Worm (Caenorhabditis elegans): ENCODE measurements around the gene tmem-120.
A peak's percentile ranks its signal among the peaks of the same experiment; 100 is the strongest.

tmem-120 gene

DNA sequence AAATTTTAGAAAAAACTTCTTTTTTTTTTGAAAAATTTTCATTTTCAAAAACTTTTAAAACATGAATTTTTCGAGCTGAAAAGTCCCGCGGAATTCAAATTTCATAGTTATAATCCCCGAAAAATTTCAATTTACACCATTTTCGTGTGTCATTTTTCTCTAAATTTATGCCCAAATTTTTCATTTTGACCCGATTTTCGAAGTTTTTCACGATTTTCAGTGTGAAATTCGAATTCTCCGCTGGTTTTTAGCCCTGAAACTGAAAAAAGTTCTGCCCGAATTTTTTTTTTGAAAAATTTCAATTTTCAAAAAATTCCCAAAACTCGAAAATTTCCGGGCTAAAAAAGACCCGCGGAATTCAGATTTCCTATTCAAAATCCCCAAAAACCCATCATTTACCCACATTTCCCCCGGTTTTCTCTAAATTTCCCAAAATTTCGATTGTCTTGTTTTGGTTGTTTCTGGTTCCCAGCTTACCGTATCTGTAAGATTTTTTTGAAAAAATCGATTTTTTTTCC is 9.0 kb downstream of the tmem-120 start (continued):
- TF ChIP-seq ztf-3 (GFP tag; optimal IDR thresholded peaks at IDR 0.05) (no peak), gei-17 (GFP tag; optimal IDR thresholded peaks at IDR 0.05) (no peak), zim-3 (tag; optimal IDR thresholded peaks at IDR 0.05) (no peak), F57A8.1 (GFP tag; optimal IDR thresholded peaks at IDR 0.05) (no peak), let-526 (GFP tag; IDR thresholded peaks at IDR 0.05) (no peak), sea-2 (GFP tag; IDR thresholded peaks at IDR 0.05) (no peak), mel-28 (tag; optimal IDR thresholded peaks at IDR 0.05; ENCODE audit: borderline replicate concordance) (no peak)

ce11 chrIII:1508244-1508643 is 9.5 kb downstream of the tmem-120 start:
- TF ChIP-seq zfh-2 (GFP tag; conservative IDR thresholded peaks at IDR 0.05) (peak; percentile 74), egrh-3 (GFP tag; IDR thresholded peaks at IDR 0.05) (peak; percentile 44; the same call in 1 of the 2 replicates), F57A8.1 (GFP tag; optimal IDR thresholded peaks at IDR 0.05) (no peak), ceh-40 (GFP tag; IDR thresholded peaks at IDR 0.05) (no peak), nhr-120 (GFP tag; IDR thresholded peaks at IDR 0.05) (no peak), C17E4.6 (GFP tag; IDR thresholded peaks at IDR 0.05) (no peak), die-1 (tag; optimal IDR thresholded peaks at IDR 0.05) (no peak)

ce11 chrIII:1495863-1496445 is 21.8 kb downstream of the tmem-120 start, which contains the start of the genes ave-1 and M01G5.1:
TSS of gene ave-1 (minus strand) at chrIII:1495975.
TSS of gene M01G5.1 (plus strand) at chrIII:1496401.
- TF ChIP-seq F37B4.10 (GFP tag; IDR thresholded peaks at IDR 0.05) (no peak), Y95B8A.8 (GFP tag; IDR thresholded peaks at IDR 0.05) (0 out of 2 replicates have a peak, but pooled peaks have one; percentile 19), lin-54 (GFP tag; optimal IDR thresholded peaks at IDR 0.05) (peak; percentile 42), lsl-1 (GFP tag; optimal IDR thresholded peaks at IDR 0.05) (peak; percentile 92), ztf-28 (GFP tag; IDR thresholded peaks at IDR 0.05) (no peak), madf-6 (GFP tag; IDR thresholded peaks at IDR 0.05) (peak; percentile 55), madf-8 (GFP tag; conservative IDR thresholded peaks at IDR 0.05) (0 out of 2 replicates have a peak, but pooled peaks have one; percentile 4), D2030.7 (GFP tag; IDR thresholded peaks at IDR 0.05) (peak; percentile 49), cebp-1 (GFP tag; IDR thresholded peaks at IDR 0.05) (no peak), cebp-1 (tag; optimal IDR thresholded peaks at IDR 0.05) (peak; percentile 54), F33H1.4 (GFP tag; IDR thresholded peaks at IDR 0.05) (peak; percentile 30; the same call in 1 of the 2 replicates), F23B12.7 (tag; optimal IDR thresholded peaks at IDR 0.05; ENCODE audit: insufficient read depth) (peak; percentile 42), lir-1 (GFP tag; conservative IDR thresholded peaks at IDR 0.05) (no peak), let-607 (tag; optimal IDR thresholded peaks at IDR 0.05) (no peak), unc-62 (GFP tag; optimal IDR thresholded peaks at IDR 0.05) (no peak), hmg-1.2 (GFP tag; IDR thresholded peaks at IDR 0.05) (peak; percentile 98), snpc-4 (GFP tag; optimal IDR thresholded peaks at IDR 0.05) (no peak), snpc-4 (tag; optimal IDR thresholded peaks at IDR 0.05) (peak in 1 of 4 experiments; percentile 2), dox-1 (GFP tag; IDR thresholded peaks at IDR 0.05) (peak; percentile 41; the same call in 1 of the 2 replicates), mcd-1 (GFP tag; IDR thresholded peaks at IDR 0.05) (peak; percentile 91), attf-5 (GFP tag; optimal IDR thresholded peaks at IDR 0.05) (peak; percentile 3), hrde-1 (tag; optimal IDR thresholded peaks at IDR 0.05; ENCODE audit: borderline replicate concordance) (peak; percentile 10), efl-1 (GFP tag; optimal IDR thresholded peaks at IDR 0.05) (peak; percentile 16)
